Worm (Caenorhabditis elegans) whole organism, L4/young adult: ENCODE measurements around the gene C50F4.12.

ENCODE experiments used
- W03F9.2 ChIP-seq: fragments of 150-350 bp; optimal IDR thresholded peaks from 2 replicates; lab custom pipeline; 2014; ENCODE audit warnings: missing biosample characterization, missing genetic modification characterization
- dao-5 ChIP-seq: sonication (generic microtip); optimal IDR thresholded peaks from 2 replicates; lab custom pipeline; 2016; ENCODE audit warnings: missing genotype, missing genetic modification characterization, moderate library complexity, missing compliant biosample characterization
- him-1 ChIP-seq: sonication (generic microtip); optimal IDR thresholded peaks from 2 replicates; lab custom pipeline; 2016; ENCODE audit warnings: missing genotype, missing genetic modification reagents, missing genetic modification characterization, missing compliant biosample characterization

The C50F4.12 gene

DNA sequence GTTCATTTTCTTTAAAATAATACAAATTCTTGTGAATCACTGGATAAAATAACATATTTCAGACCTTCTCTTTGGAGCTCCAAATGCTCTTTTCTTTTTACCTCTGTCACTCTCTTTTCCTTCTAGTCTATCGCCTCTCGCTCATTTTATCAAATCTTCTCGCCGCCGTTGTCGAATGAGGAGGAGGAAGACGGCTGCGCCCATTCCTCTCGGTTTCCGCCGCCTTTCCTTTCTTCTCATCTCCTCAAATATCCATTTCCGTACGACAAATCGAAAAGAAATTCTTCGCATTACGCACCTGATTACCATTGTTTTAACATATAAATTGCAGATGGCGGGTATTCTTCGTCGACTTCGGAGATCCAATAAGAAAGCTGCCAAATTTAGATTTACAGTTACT, 10.8 kb upstream of the C50F4.12 start, which contains the start of gene ehbp-1:
Gene ehbp-1 (plus strand): TSS at position 332 of the 400 bp plus-strand sequence.
- TF ChIP-seq dao-5 (tag; lab: Kevin White, UChicago), result no peak
- TF ChIP-seq W03F9.2 (tag; lab: Kevin White, UChicago), result no peak

DNA sequence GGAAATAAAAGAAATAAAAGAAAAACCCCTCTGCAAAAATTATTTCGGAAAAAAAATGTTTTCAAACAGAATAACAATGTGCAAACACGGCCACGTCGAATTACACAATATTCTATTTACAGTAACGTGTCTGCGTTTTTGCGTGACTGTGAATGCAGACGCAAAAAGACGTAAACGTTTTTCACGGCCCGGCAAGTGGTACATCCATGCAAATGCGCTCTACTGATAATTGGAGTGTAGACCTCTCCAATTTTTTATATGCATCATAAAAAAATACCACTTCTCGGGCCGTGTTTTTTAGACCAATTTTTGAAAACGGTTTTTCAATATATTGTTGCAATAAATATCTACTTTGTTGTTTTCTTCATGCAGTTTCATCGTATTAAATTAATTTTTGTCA, 9.9 kb upstream of the C50F4.12 start, which contains the start of gene nstp-10:
Gene nstp-10 (minus strand): TSS at position 378 of the 400 bp plus-strand sequence.
- TF ChIP-seq W03F9.2 (tag; lab: Kevin White, UChicago), result peak; percentile 65
- no peak for TF ChIP-seq dao-5 (tag; lab: Kevin White, UChicago)

DNA sequence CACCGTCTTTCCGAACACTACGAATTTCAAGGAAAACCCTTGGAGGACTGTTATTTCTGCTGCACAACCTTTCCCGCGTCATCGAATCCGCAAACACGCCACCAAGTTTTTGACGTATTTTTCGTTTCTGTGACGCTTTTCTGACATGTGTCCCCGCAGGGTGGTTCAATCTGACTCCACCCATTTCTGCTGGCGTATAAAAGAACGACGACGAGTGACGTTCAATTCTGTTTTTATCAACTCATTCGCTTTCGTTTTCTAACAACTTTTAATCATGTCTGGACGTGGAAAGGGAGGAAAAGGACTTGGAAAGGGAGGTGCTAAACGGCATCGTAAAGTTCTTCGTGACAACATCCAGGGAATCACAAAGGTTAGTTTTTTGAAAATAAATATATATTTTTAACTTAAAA, 7.3 kb upstream of the C50F4.12 start, which contains the start of gene his-37:
Gene his-37 (plus strand): TSS at position 246 of the 410 bp plus-strand sequence.
- TF ChIP-seq dao-5 (tag; lab: Kevin White, UChicago), result peak; percentile 37
- TF ChIP-seq W03F9.2 (tag; lab: Kevin White, UChicago), result peak; percentile 97
- peak; percentile 96 for TF ChIP-seq him-1 (tag; lab: Kevin White, UChicago)

DNA sequence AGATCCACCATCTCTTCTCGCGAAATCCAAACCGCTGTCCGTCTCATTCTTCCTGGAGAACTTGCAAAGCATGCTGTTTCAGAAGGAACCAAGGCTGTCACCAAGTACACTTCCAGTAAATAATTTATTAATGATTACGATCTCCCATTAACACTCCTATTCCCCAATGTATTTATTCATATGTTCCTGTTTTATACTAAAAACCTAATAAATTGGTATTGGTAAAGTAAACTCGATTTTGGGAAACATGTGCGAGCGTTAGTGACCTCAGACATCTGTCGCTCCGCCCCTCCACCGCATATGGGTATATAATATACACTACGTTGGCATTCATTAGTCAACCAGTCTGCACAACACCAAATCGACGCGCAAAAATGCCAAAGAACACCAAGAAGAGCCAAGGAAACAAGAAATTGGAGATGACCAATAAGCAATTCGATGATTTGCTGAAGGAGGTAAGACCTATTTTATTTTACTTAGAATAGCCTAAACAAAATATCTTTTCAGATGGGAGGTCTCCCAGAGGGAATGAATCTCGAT, 6.6 kb upstream of the C50F4.12 start, which contains the start of gene C50F4.6:
Gene C50F4.6 (plus strand): TSS at position 51 of the 540 bp plus-strand sequence.
- no peak for TF ChIP-seq W03F9.2 (tag; lab: Kevin White, UChicago)
- TF ChIP-seq dao-5 (tag; lab: Kevin White, UChicago), result no peak
- no peak for TF ChIP-seq him-1 (tag; lab: Kevin White, UChicago)

DNA sequence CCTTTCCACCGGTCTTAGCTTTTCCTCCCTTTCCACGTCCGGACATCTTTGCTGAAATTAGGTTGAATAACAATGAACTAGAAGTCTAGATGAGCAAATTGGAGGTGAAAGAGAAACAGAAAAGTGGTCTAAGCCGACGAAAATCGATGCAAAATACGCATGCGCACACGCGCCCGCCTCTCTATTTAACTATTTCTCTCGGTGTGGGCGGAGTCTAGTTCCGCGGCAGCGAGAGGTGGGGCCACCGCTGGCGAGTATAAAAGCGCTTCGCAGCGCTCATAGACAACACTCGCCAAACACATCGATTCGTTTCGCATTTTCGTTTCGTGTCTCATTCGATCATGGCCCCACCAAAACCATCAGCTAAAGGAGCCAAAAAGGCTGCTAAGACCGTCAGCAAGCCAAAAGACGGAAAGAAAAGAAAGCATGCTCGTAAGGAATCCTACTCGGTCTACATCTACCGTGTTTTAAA, 5.7 kb upstream of the C50F4.12 start, which contains the start of the genes his-35 and his-41:
Gene his-35 (minus strand): TSS at position 51 of the 472 bp plus-strand sequence.
Gene his-41 (plus strand): TSS at position 299 of the 472 bp plus-strand sequence.
- TF ChIP-seq W03F9.2 (tag; lab: Kevin White, UChicago), result no peak
- TF ChIP-seq him-1 (tag; lab: Kevin White, UChicago), result no peak
- no peak for TF ChIP-seq dao-5 (tag; lab: Kevin White, UChicago)

DNA sequence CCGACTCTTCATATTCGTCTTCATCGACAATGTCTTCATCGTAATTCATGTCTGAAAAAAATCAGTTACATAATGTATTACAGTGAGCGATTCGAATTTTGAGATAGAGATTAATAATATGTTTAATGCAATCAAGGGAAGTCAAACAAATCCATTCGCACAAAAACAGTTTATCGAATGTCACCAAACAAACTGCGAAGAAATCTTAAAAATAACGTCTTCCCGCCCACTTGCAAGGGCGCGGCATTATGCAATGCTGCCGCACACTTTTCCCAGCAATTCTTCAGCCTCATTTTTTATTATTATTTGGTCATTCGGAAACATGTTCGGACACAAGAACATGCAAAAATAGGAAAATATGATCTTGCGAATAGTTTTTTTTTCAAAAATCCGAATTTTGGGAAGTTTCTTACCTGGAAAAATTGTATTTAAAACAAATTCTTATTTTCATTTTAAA, 4.7 kb upstream of the C50F4.12 start, which contains the start of gene mdf-1:
Gene mdf-1 (minus strand): TSS at position 51 of the 457 bp plus-strand sequence.
- no peak for TF ChIP-seq dao-5 (tag; lab: Kevin White, UChicago)
- peak; percentile 44 for TF ChIP-seq him-1 (tag; lab: Kevin White, UChicago)
- TF ChIP-seq W03F9.2 (tag; lab: Kevin White, UChicago), result peak; percentile 29

DNA sequence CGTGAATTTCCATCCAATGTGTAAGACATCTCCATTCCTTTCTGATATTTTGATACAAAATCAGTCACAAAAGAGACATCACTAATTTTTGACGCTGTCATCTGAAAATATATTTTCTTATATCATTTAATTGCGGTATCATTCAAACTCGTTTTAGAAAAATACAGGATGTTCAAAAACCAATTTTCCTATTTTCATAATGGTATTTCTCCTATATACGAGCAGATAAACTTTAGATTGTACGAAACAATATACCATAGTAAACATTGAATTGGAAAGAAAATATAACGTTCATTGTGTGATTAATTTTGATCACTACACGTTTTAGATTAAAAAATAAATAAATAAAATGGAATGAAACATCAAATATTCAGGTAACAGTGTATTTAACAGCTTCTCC, 2.0 kb upstream of the C50F4.12 start, which contains the start of gene C50F4.16:
Gene C50F4.16 (minus strand): TSS at position 101 of the 400 bp plus-strand sequence.
- TF ChIP-seq dao-5 (tag; lab: Kevin White, UChicago), result no peak
- no peak for TF ChIP-seq him-1 (tag; lab: Kevin White, UChicago)
- TF ChIP-seq W03F9.2 (tag; lab: Kevin White, UChicago), result no peak

DNA sequence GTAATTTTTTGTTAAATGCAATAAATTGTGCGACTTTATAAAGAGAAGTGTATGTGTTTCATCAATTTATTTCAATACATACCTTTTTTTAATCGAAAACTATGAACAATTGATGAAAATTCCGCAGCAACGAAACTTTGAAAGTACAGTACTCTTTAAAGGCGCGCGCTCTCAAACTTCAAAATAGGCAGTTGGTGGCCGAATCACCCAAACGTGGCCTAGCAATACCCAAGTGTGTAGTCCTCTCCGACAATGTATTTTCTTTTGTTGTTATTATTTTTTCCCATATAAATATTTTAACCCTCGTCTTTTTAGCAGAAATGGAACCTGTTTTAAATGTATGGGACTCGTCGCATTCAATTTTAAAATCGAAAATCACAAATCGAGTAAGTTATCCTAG, 3.0 kb downstream of the C50F4.12 start, which contains the start of gene C50F4.4:
Gene C50F4.4 (plus strand): TSS at position 267 of the 400 bp plus-strand sequence.
- TF ChIP-seq dao-5 (tag; lab: Kevin White, UChicago) (no peak), him-1 (tag; lab: Kevin White, UChicago) (peak; percentile 2), W03F9.2 (tag; lab: Kevin White, UChicago) (no peak)

DNA sequence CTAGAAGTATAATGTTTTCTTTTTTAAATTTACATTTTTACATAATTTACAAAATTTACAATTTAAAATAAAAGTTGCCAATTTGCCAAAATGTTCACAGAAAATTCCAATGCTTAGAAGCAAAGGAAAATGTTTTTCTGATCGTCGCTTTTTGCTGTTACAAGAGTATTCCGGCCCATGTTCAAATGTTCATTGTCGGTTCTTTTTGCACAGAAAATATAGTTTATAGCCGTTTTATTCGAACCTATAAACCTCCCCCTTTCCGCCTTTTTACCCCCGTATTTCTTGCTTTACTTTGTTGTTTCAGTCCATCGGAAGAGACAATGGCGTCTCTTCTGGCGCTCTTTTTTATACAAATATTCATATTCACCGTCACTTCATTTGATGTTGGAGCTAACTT, 4.9 kb downstream of the C50F4.12 start, which contains the start of gene tag-329:
Gene tag-329 (plus strand): TSS at position 301 of the 400 bp plus-strand sequence.
- no peak for TF ChIP-seq dao-5 (tag; lab: Kevin White, UChicago)
- no peak for TF ChIP-seq W03F9.2 (tag; lab: Kevin White, UChicago)
- TF ChIP-seq him-1 (tag; lab: Kevin White, UChicago), result no peak

DNA sequence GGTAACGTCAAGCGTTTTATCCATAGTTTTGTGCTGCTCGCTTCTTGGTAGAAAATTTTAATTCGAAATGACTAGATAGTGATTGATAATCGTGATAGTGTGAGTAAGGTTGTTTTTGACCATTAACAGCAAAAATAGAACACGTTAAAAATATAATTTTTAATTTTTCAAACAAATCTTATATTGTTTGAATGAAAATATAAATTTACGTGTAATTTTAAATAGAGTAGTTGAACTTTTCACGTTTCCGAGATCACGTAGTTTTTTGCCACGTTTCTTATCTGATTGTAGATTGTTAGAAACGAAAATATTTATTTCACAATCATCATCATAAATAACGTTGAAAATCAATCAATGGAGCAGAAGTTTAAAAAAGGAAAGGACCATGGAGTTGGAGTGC, 8.1 kb downstream of the C50F4.12 start, which contains the start of the genes C50F4.10 and pfk-1.2:
Gene C50F4.10 (minus strand): TSS at position 101 of the 400 bp plus-strand sequence.
Gene pfk-1.2 (plus strand): TSS at position 325 of the 400 bp plus-strand sequence.
- TF ChIP-seq W03F9.2 (tag; lab: Kevin White, UChicago) (no peak), dao-5 (tag; lab: Kevin White, UChicago) (no peak), him-1 (tag; lab: Kevin White, UChicago) (no peak)

DNA sequence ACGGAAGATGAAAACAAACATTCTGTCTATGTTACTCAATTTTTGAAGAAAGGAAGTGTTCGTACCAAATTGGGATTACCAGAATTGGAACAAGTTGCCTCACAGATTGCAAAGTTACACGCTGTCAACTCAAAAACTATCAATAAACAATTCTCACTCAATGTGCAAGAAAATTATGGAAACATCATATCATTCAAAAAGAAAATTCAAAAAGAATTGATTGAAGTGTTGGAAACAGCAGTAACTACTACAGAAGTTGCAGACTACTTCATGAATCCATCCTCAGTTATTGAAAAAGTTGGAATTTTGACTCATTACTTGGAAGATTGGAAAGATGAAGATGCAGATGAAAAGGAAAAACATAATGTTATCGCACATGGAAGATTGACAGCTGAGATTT, 11.6 kb downstream of the C50F4.12 start:
- no peak for TF ChIP-seq him-1 (tag; lab: Kevin White, UChicago)

DNA sequence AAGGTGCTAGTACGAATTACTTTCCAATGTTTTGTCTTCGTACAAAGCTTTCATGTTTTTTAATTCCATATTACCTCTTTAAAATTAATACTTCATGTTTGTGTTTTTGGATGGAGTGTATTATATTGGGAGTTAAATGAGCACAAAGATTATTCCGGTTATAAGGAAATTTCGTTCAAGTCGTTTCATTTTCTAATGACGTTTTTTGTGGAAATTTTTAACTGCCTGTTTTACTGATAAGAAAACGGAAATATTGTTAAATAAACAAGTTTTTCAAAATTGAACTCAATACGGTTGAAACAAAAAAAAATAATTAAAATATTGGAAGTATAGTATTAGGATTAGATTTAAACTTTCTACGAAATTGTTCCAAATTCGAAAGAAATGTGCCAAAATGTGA, 12.2 kb downstream of the C50F4.12 start:
- TF ChIP-seq dao-5 (tag; lab: Kevin White, UChicago) (no peak), W03F9.2 (tag; lab: Kevin White, UChicago) (no peak), him-1 (tag; lab: Kevin White, UChicago) (no peak)

DNA sequence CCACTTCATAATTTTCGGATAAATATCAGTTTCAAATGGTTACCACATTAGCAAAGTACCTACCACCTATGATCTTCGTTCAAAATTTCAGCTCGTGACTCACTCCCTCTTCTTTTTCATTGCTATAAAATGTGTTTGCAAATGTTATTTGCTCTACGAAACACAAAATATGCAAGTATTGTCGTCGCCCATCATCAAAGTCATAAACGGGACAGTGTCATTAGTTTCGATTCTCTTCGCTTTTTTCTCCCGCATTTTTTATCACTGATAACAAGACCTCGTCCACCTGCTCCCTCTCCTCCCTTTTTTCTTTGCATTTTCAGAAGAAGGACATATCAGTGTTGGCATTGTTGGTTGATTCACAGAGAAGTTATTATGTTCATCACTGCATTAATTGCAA, 13.1 kb downstream of the C50F4.12 start, which contains the start of gene C50F4.1:
Gene C50F4.1 (plus strand): TSS at position 324 of the 400 bp plus-strand sequence.
- TF ChIP-seq him-1 (tag; lab: Kevin White, UChicago) (no peak), dao-5 (tag; lab: Kevin White, UChicago) (no peak)
